Worm (Caenorhabditis elegans) whole organism, L4/young adult: ENCODE results near the gene fbxc-53.

Source experiments
- dao-5 ChIP-seq: sonication (generic microtip); optimal IDR thresholded peaks from 2 replicates; lab custom pipeline; 2016; ENCODE audit warnings: missing genotype, missing genetic modification characterization, moderate library complexity, missing compliant biosample characterization
- him-1 ChIP-seq: sonication (generic microtip); optimal IDR thresholded peaks from 2 replicates; lab custom pipeline; 2016; ENCODE audit warnings: missing genotype, missing genetic modification reagents, missing genetic modification characterization, missing compliant biosample characterization

ce11 chrII:3743684-3744200, 32.7 kb downstream of the fbxc-53 start, which contains the start of gene nta-1:
- TF ChIP-seq dao-5 (tag; lab: Kevin White, UChicago) (no peak), him-1 (tag; lab: Kevin White, UChicago) (no peak)
